Worm (Caenorhabditis elegans): Measurements from ENCODE around the gene dyf-13.

dyf-13 gene

DNA sequence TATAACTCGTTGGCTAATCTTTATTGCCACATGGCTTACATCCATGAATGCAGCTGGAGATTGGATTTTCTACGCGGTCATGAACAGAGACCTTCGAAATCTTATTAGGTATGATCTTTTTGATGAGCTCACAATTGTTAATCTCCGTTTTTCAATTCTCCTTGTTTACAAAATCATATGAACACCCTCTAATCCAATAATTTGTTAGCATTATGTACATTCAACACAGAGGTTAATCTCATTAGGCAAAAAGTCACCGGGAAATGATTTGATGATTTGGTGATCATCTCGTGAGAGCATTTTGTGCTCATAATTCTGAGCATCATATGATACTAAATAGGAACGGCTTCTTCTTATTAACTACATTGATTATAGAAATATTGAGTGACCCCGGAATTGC is 24.9 kb downstream of the dyf-13 start:
- TF ChIP-seq nhr-48 (tag; optimal IDR thresholded peaks at IDR 0.05) (no peak), mdt-29 (GFP tag; IDR thresholded peaks at IDR 0.05) (no peak), R02D3.7 (tag; optimal IDR thresholded peaks at IDR 0.05) (no peak), nhr-77 (tag; optimal IDR thresholded peaks at IDR 0.05) (no peak), nhr-10 (tag; optimal IDR thresholded peaks at IDR 0.05) (no peak), daf-16 (GFP tag; optimal IDR thresholded peaks at IDR 0.05) (no peak), daf-16 (tag; optimal IDR thresholded peaks at IDR 0.05) (no peak), T20F7.1 (GFP tag; optimal IDR thresholded peaks at IDR 0.05) (no peak), lin-1 (GFP tag; IDR thresholded peaks at IDR 0.05) (no peak), set-16 (GFP tag; IDR thresholded peaks at IDR 0.05) (no peak), madf-9 (GFP tag; conservative IDR thresholded peaks at IDR 0.05) (no peak), D1046.2 (GFP tag; IDR thresholded peaks at IDR 0.05) (no peak), unc-130 (GFP tag; optimal IDR thresholded peaks at IDR 0.05) (no peak), madf-5 (GFP tag; IDR thresholded peaks at IDR 0.05) (no peak), Y5F2A.4 (GFP tag; optimal IDR thresholded peaks at IDR 0.05) (no peak), ceh-82 (tag; optimal IDR thresholded peaks at IDR 0.05) (no peak), vab-7 (GFP tag; IDR thresholded peaks at IDR 0.05) (no peak), aly-2 (tag; optimal IDR thresholded peaks at IDR 0.05) (no peak)

DNA sequence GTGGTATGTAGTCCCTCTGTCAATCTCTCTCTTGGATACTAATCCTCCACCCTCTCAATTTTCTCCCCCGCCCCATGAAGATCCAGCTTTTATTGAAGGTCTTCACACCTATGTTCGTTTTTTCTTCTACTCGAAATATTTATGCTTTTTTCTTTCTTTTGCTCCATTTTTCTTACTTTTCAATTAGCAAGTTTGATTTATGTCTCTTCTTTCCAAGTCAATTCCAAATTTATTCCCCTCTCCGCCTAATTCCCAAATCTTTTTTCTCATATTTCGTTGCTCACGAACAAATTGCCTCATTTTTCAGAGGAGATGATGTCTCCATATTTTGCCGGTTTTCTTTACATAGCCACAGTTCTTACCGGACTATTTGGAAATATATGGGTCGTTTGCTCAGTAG is 26.8 kb downstream of the dyf-13 start, which contains the start of gene npr-31:
Gene npr-31, plus strand, starts transcription at position 301 of the 400 bp plus-strand sequence.
- TF ChIP-seq ceh-44 (GFP tag; IDR thresholded peaks at IDR 0.05) (no peak), nhr-48 (tag; optimal IDR thresholded peaks at IDR 0.05) (no peak), unc-62 (GFP tag; optimal IDR thresholded peaks at IDR 0.05 in 1 of 2) (no peak), unc-62 (tag; optimal IDR thresholded peaks at IDR 0.05) (no peak), ces-1 (GFP tag; optimal IDR thresholded peaks at IDR 0.05) (no peak), spr-1 (tag; optimal IDR thresholded peaks at IDR 0.05) (no peak), mep-1 (tag; optimal IDR thresholded peaks at IDR 0.05) (no peak), dve-1 (tag; optimal IDR thresholded peaks at IDR 0.05; ENCODE audit: insufficient read depth) (no peak), F26F4.8 (GFP tag; conservative IDR thresholded peaks at IDR 0.05) (no peak)

DNA sequence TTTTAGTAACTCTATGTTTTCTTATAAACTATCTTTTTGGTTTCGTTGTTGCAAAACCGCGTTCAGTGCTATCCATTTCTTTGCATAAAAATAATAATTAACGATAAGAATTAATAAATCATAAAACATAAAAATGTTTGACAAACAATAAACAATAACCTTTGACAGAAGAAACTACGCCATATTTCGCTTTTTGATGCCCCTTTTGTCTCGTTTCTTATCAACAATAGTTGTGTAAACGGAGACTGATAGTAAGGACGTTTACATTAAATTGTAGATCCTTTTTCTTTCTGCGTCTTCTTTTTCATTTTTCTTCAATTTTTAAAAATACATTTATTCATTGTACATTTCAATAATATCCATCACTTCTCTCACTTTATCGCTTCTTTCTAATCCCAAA is 32.1 kb downstream of the dyf-13 start:
- TF ChIP-seq ceh-20 (GFP tag; IDR thresholded peaks at IDR 0.05) (no peak), dmd-9 (GFP tag; IDR thresholded peaks at IDR 0.05) (no peak), mxl-3 (GFP tag; optimal IDR thresholded peaks at IDR 0.05) (no peak), mes-2 (tag; optimal IDR thresholded peaks at IDR 0.05; ENCODE audit: poor library complexity, severe bottlenecking) (no peak), ZK337.2 (GFP tag; IDR thresholded peaks at IDR 0.05) (no peak), unc-62 (GFP tag; optimal IDR thresholded peaks at IDR 0.05 in 1 of 2) (peak in 1 of 2 experiments; percentile 53), unc-62 (tag; optimal IDR thresholded peaks at IDR 0.05) (no peak), snpc-1.2 (GFP tag; IDR thresholded peaks at IDR 0.05) (no peak), zip-2 (tag; optimal IDR thresholded peaks at IDR 0.05) (no peak), pqm-1 (tag; optimal IDR thresholded peaks at IDR 0.05) (peak; percentile 86), daf-16 (GFP tag; optimal IDR thresholded peaks at IDR 0.05) (no peak), daf-16 (tag; optimal IDR thresholded peaks at IDR 0.05) (peak; percentile 92), php-3 (GFP tag; IDR thresholded peaks at IDR 0.05) (peak; percentile 65), nhr-28 (tag; optimal IDR thresholded peaks at IDR 0.05) (peak; percentile 60)

DNA sequence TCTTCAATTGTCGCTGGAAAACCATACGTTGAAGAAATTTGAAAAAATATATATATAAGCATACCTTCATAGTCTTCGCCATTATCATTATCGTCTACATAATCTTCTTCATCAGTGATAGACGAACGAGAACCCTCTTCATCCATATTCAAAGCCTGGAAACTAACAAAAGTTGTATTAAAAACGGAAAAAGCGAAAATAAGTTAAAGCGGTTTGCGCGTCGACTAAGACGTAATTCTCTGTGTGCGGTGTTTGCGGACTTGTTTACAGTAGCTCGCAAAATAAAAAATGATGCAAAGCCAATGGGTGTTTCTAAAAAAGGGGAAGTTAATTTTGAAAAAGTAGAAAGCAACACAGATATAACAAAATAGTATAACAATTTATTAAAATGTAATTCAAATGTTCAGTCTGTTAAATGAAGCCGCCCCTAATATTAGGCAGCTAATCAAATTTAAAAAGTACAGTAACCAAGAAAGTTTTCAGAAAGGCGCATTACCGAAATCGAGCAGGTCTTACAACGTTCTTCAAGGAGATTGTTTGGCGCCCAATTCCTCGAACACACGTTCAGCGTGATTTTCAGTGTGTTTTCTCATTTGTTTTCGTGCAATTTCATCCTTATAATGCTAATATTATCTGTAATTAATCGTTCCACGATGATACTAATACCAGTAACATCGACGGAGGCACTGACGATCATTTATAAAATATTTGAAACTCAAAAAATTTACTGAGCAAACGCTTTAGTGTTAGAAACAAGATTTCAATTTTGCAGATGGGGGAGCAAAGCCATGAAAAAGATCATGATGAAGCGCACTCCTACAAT is 39.1 kb downstream of the dyf-13 start, which contains the start of the genes T07F8.4 and gld-3:
Gene T07F8.4, minus strand, starts transcription at position 162 of the 823 bp plus-strand sequence.
Gene gld-3, plus strand, starts transcription at position 773 of the 823 bp plus-strand sequence.
- TF ChIP-seq unc-130 (GFP tag; optimal IDR thresholded peaks at IDR 0.05) (peak; percentile 23), ZK337.2 (GFP tag; IDR thresholded peaks at IDR 0.05) (no peak), ceh-44 (GFP tag; IDR thresholded peaks at IDR 0.05) (no peak), snpc-4 (tag; optimal IDR thresholded peaks at IDR 0.05) (no peak), ceh-62 (tag; optimal IDR thresholded peaks at IDR 0.05) (no peak), madf-5 (GFP tag; IDR thresholded peaks at IDR 0.05) (no peak), daf-19 (GFP tag; conservative IDR thresholded peaks at IDR 0.05) (no peak), ztf-11 (tag; optimal IDR thresholded peaks at IDR 0.05) (no peak), lin-38 (GFP tag; IDR thresholded peaks at IDR 0.05) (peak; percentile 43), daf-16 (GFP tag; optimal IDR thresholded peaks at IDR 0.05) (no peak), daf-16 (tag; optimal IDR thresholded peaks at IDR 0.05) (peak; percentile 74), lin-13 (GFP tag; optimal IDR thresholded peaks at IDR 0.05) (no peak), attf-4 (tag; optimal IDR thresholded peaks at IDR 0.05) (no peak), unc-62 (GFP tag; optimal IDR thresholded peaks at IDR 0.05 in 1 of 2) (peak in 1 of 2 experiments; percentile 55), unc-62 (tag; optimal IDR thresholded peaks at IDR 0.05) (no peak), lsy-2 (tag; optimal IDR thresholded peaks at IDR 0.05) (peak in 1 of 2 experiments; percentile 96), nhr-25 (tag; optimal IDR thresholded peaks at IDR 0.05; ENCODE audit: borderline replicate concordance, insufficient read depth) (no peak)

All from whole organism, L4 larva.